Worm (Caenorhabditis elegans) whole organism, L2 larva: Measurements from ENCODE around the gene txt-1.

Experiments
- ZK546.5 ChIP-seq: sonication (generic microtip); optimal IDR thresholded peaks from 2 replicates; lab custom pipeline; 2017; ENCODE audit warnings: missing biosample characterization, missing genetic modification characterization
- aly-2 ChIP-seq: fragments of 150-350 bp; optimal IDR thresholded peaks from 2 replicates; lab custom pipeline; 2014; ENCODE audit warnings: missing biosample characterization, missing genetic modification characterization
- ama-1 ChIP-seq: fragments of 150-350 bp; optimal IDR thresholded peaks from 2 replicates; lab custom pipeline; 2018; ENCODE audit warnings: inconsistent platforms
- blmp-1 ChIP-seq: sonication (generic microtip); optimal IDR thresholded peaks from 2 replicates; lab custom pipeline; 2017; ENCODE audit warnings: missing genetic modification characterization, mild to moderate bottlenecking, missing compliant biosample characterization, antibody characterized with exemption, moderate library complexity; ENCODE audit not compliant: insufficient read depth
- egl-27 ChIP-seq: sonication (generic microtip); optimal IDR thresholded peaks from 3 replicates; lab custom pipeline; 2017; ENCODE audit warnings: missing biosample characterization, missing genetic modification reagents, missing genetic modification characterization
- elt-1 ChIP-seq: fragments of 150-350 bp; optimal IDR thresholded peaks from 2 replicates; lab custom pipeline; 2014; ENCODE audit warnings: missing biosample characterization, missing genetic modification characterization
- lin-11 ChIP-seq: fragments of 150-350 bp; sonication (generic microtip); optimal IDR thresholded peaks from 2 replicates; lab custom pipeline; 2014; ENCODE audit warnings: missing biosample characterization, missing genetic modification characterization, inconsistent platforms, mixed read lengths
- nhr-129 ChIP-seq: fragments of 150-350 bp; optimal IDR thresholded peaks from 2 replicates; lab custom pipeline; 2014; ENCODE audit warnings: missing biosample characterization, missing genetic modification characterization
- nhr-237 ChIP-seq: fragments of 150-350 bp; optimal IDR thresholded peaks from 2 replicates; lab custom pipeline; 2014; ENCODE audit warnings: missing biosample characterization, missing genetic modification characterization
- nhr-77 ChIP-seq: fragments of 150-350 bp; optimal IDR thresholded peaks from 2 replicates; lab custom pipeline; 2014; ENCODE audit warnings: missing biosample characterization, missing genetic modification characterization
- unc-39 ChIP-seq: fragments of 150-350 bp; optimal IDR thresholded peaks from 2 replicates; lab custom pipeline; 2014; ENCODE audit warnings: missing biosample characterization, missing genetic modification characterization
- unc-62 ChIP-seq: fragments of 150-350 bp; optimal IDR thresholded peaks from 2 replicates; lab custom pipeline; 2014; ENCODE audit warnings: missing biosample characterization, missing genetic modification reagents, missing genetic modification characterization
- ztf-1 ChIP-seq: fragments of 200-800 bp; sonication (Bioruptor generic); conservative IDR thresholded peaks from 2 replicates; pipeline ENCODE4 v1.3.6; 2022; ENCODE audit warnings: missing genetic modification characterization, missing compliant biosample characterization

DNA sequence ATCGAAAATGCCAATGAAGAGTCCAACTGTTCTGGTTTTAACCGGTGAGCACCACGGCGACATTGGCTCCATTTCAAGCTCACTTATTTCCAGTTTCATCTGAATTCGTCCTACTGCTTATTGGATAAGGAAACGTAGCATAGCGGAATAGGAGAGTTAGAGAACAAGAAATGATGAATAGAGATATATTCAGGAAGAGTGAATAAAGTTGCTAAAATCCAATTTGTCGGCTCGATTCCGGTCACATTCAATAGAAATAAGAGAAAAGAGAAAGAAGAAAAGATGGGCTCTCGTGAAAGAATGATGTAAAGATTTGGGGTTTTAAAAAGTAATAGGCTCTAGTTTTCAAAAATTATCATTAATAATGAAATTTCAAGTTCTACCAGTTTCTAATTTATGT, 32.7 kb upstream of the txt-1 start:
- TF ChIP-seq egl-27 (tag; lab: Kevin White, UChicago) (no peak), blmp-1 (tag; lab: Kevin White, UChicago) (no peak), nhr-237 (tag; lab: Kevin White, UChicago) (no peak), unc-62 (GFP tag; lab: Kevin White, UChicago) (no peak), unc-39 (no peak), nhr-77 (tag; lab: Kevin White, UChicago) (no peak), elt-1 (no peak), ama-1 (no peak), ztf-1 (GFP tag; lab: Robert Waterston, UW) (no peak), lin-11 (no peak), aly-2 (tag; lab: Kevin White, UChicago) (no peak), ZK546.5 (no peak), nhr-129 (tag; lab: Kevin White, UChicago) (no peak)
